Worm (Caenorhabditis elegans) whole organism, young adult: ENCODE data around the gene F28C6.5.

Experiments used
- B0035.1 ChIP-seq: sonication (generic microtip); optimal IDR thresholded peaks from 2 replicates; lab custom pipeline; 2016; ENCODE audit warnings: missing genetic modification characterization, mild to moderate bottlenecking, missing compliant biosample characterization, missing genotype, missing genetic modification reagents
- B0261.1 ChIP-seq: sonication (generic microtip); optimal IDR thresholded peaks from 2 replicates; lab custom pipeline; 2016; ENCODE audit warnings: mild to moderate bottlenecking, missing genetic modification characterization, moderate library complexity, missing compliant biosample characterization
- C06A6.2 ChIP-seq: fragments of 200-800 bp; sonication (Bioruptor generic); conservative IDR thresholded peaks from 2 replicates; pipeline ENCODE4 v1.3.6; 2022; ENCODE audit warnings: missing genetic modification characterization, missing compliant biosample characterization
- F10E7.11 ChIP-seq: sonication (generic microtip); optimal IDR thresholded peaks from 2 replicates; lab custom pipeline; 2017; ENCODE audit warnings: mild to moderate bottlenecking, missing genetic modification characterization, moderate library complexity, missing compliant biosample characterization
- F23B12.7 ChIP-seq: sonication (generic microtip); optimal IDR thresholded peaks from 2 replicates; lab custom pipeline; 2017; ENCODE audit warnings: missing genetic modification characterization, mild to moderate bottlenecking, missing compliant biosample characterization, antibody characterized with exemption, moderate library complexity; ENCODE audit not compliant: insufficient read depth
- F37B4.10 ChIP-seq: fragments of 200-800 bp; sonication (Bioruptor generic); IDR thresholded peaks from 2 replicates; pipeline ENCODE4 v1.3.6; 2022; ENCODE audit warnings: missing genetic modification characterization, missing compliant biosample characterization
- F52B5.7 ChIP-seq: sonication (generic microtip); optimal IDR thresholded peaks from 2 replicates; lab custom pipeline; 2016; ENCODE audit warnings: mild to moderate bottlenecking, missing genetic modification characterization, missing compliant biosample characterization
- F55B11.4 ChIP-seq: sonication (generic microtip); optimal IDR thresholded peaks from 2 replicates; lab custom pipeline; 2016; ENCODE audit warnings: missing compliant biosample characterization, missing genetic modification characterization, borderline replicate concordance; ENCODE audit not compliant: insufficient read depth
- Y53F4B.3 ChIP-seq: fragments of 200-800 bp; sonication (Bioruptor generic); IDR thresholded peaks from 2 replicates; pipeline ENCODE4 v1.3.6; 2022; ENCODE audit warnings: missing genetic modification reagents, missing genetic modification characterization, missing compliant biosample characterization
- Y53G8AR.9 ChIP-seq: fragments of 200-800 bp; sonication (Bioruptor generic); conservative IDR thresholded peaks from 2 replicates; pipeline ENCODE4 v1.3.6; 2022; ENCODE audit warnings: missing genetic modification reagents, missing genetic modification characterization, missing compliant biosample characterization
- ZK185.1 ChIP-seq: sonication (generic microtip); optimal IDR thresholded peaks from 2 replicates; lab custom pipeline; 2016; ENCODE audit warnings: mild to moderate bottlenecking, missing genetic modification characterization, missing compliant biosample characterization; ENCODE audit not compliant: poor library complexity, severe bottlenecking
- akir-1 ChIP-seq: fragments of 200-800 bp; sonication (Bioruptor generic); optimal IDR thresholded peaks from 2 replicates; lab custom pipeline; 2018; ENCODE audit warnings: mild to moderate bottlenecking, missing genetic modification characterization, moderate library complexity, missing compliant biosample characterization
- ama-1 ChIP-seq, 3 experiments: fragments of 150-350 bp in 1 of 3; sonication (generic microtip) in 2 of 3; optimal IDR thresholded peaks; 2 replicates each; lab custom pipeline; 2014 to 2018; ENCODE audit warnings: missing biosample characterization in 2 of 3, missing genetic modification characterization in 2 of 3, missing genetic modification reagents in 2 of 3
- atf-7 ChIP-seq: sonication (generic microtip); optimal IDR thresholded peaks from 2 replicates; lab custom pipeline; 2017; ENCODE audit warnings: mild to moderate bottlenecking, missing genetic modification characterization, missing compliant biosample characterization
- athp-1 ChIP-seq: sonication (generic microtip); optimal IDR thresholded peaks from 2 replicates; lab custom pipeline; 2017; ENCODE audit warnings: mild to moderate bottlenecking, missing genetic modification characterization, missing compliant biosample characterization
- bed-2 ChIP-seq: fragments of 200-800 bp; sonication (Bioruptor generic); IDR thresholded peaks from 2 replicates; pipeline ENCODE4 v1.3.6; 2022; ENCODE audit warnings: missing genetic modification reagents, missing genetic modification characterization, missing compliant biosample characterization
- ceh-79 ChIP-seq: sonication (generic microtip); optimal IDR thresholded peaks from 2 replicates; lab custom pipeline; 2017; ENCODE audit warnings: mild to moderate bottlenecking, missing genetic modification characterization, missing compliant biosample characterization
- die-1 ChIP-seq: sonication (generic microtip); optimal IDR thresholded peaks from 2 replicates; lab custom pipeline; 2016; ENCODE audit warnings: missing genotype, mild to moderate bottlenecking, missing genetic modification characterization, missing compliant biosample characterization
- hmg-20 ChIP-seq: fragments of 200-800 bp; sonication (Bioruptor generic); IDR thresholded peaks from 2 replicates; pipeline ENCODE4 v1.3.6; 2022; ENCODE audit warnings: missing genetic modification reagents, missing genetic modification characterization, missing compliant biosample characterization
- hsf-1 ChIP-seq: fragments of 200-800 bp; sonication (Bioruptor generic); IDR thresholded peaks from 2 replicates; pipeline ENCODE4 v1.3.6; 2022; ENCODE audit warnings: missing genetic modification reagents, missing genetic modification characterization, missing compliant biosample characterization
- lag-1 ChIP-seq: fragments of 200-800 bp; sonication (Bioruptor generic); IDR thresholded peaks from 2 replicates; pipeline ENCODE4 v1.3.6; 2022; ENCODE audit warnings: missing genetic modification reagents, missing genetic modification characterization, missing compliant biosample characterization
- lin-26 ChIP-seq: fragments of 200-800 bp; sonication (Bioruptor generic); IDR thresholded peaks from 2 replicates; pipeline ENCODE4 v1.3.6; 2022; ENCODE audit warnings: missing genetic modification reagents, missing genetic modification characterization, missing compliant biosample characterization
- lsl-1 ChIP-seq: fragments of 200-800 bp; sonication (Bioruptor generic); optimal IDR thresholded peaks from 2 replicates; lab custom pipeline; 2018; ENCODE audit warnings: mild to moderate bottlenecking, missing genetic modification characterization, moderate library complexity, missing compliant biosample characterization
- lsy-27 ChIP-seq: sonication (generic microtip); optimal IDR thresholded peaks from 2 replicates; lab custom pipeline; 2017; ENCODE audit warnings: missing genetic modification characterization, mild to moderate bottlenecking, missing compliant biosample characterization, antibody characterized with exemption, missing genotype, borderline replicate concordance; ENCODE audit not compliant: insufficient read depth
- madf-6 ChIP-seq: fragments of 200-800 bp; sonication (Bioruptor generic); IDR thresholded peaks from 2 replicates; pipeline ENCODE4 v1.3.6; 2022; ENCODE audit warnings: missing genetic modification reagents, missing genetic modification characterization, missing compliant biosample characterization
- madf-8 ChIP-seq: fragments of 200-800 bp; sonication (Bioruptor generic); conservative IDR thresholded peaks from 2 replicates; pipeline ENCODE4 v1.3.6; 2022; ENCODE audit warnings: missing genetic modification reagents, missing genetic modification characterization, missing compliant biosample characterization
- mcd-1 ChIP-seq: fragments of 200-800 bp; sonication (Bioruptor generic); IDR thresholded peaks from 2 replicates; pipeline ENCODE4 v1.3.6; 2022; ENCODE audit warnings: missing genetic modification reagents, missing genetic modification characterization, missing compliant biosample characterization
- nfyb-1 ChIP-seq: fragments of 200-800 bp; sonication (Bioruptor generic); IDR thresholded peaks from 2 replicates; pipeline ENCODE4 v1.3.6; 2022; ENCODE audit warnings: missing genetic modification reagents, missing genetic modification characterization, missing compliant biosample characterization
- pbrm-1 ChIP-seq: fragments of 200-800 bp; sonication (Bioruptor generic); IDR thresholded peaks from 2 replicates; pipeline ENCODE4 v1.3.6; 2022; ENCODE audit warnings: missing genetic modification reagents, missing genetic modification characterization, missing compliant biosample characterization
- sdz-38 ChIP-seq: sonication (generic microtip); optimal IDR thresholded peaks from 2 replicates; lab custom pipeline; 2016; ENCODE audit warnings: missing genotype, missing genetic modification characterization, missing compliant biosample characterization
- snpc-4 ChIP-seq, 5 experiments: fragments of 150-350 bp in 1 of 5; sonication (generic microtip) in 4 of 5; optimal IDR thresholded peaks; 2 replicates each; lab custom pipeline; 2014 to 2018; ENCODE audit warnings: missing genetic modification characterization in 5 of 5, missing biosample characterization in 3 of 5, antibody characterized with exemption in 2 of 5, mild to moderate bottlenecking in 2 of 5, missing compliant biosample characterization in 2 of 5, missing genotype in 2 of 5, moderate library complexity in 2 of 5, missing genetic modification reagents in 1 of 5
- tbp1 ChIP-seq: fragments of 200-800 bp; sonication (Bioruptor generic); optimal IDR thresholded peaks from 2 replicates; lab custom pipeline; 2018; ENCODE audit warnings: mild to moderate bottlenecking, missing genetic modification characterization, missing compliant biosample characterization
- tbx-9 ChIP-seq: sonication (generic microtip); optimal IDR thresholded peaks from 2 replicates; lab custom pipeline; 2016; ENCODE audit warnings: borderline replicate concordance, missing genetic modification characterization, inconsistent platforms, missing compliant biosample characterization
- zim-3 ChIP-seq: sonication (generic microtip); optimal IDR thresholded peaks from 2 replicates; lab custom pipeline; 2017; ENCODE audit warnings: mild to moderate bottlenecking, missing genetic modification characterization, moderate library complexity, missing compliant biosample characterization

The F28C6.5 gene

ce11 chrII:8610585-8610984 is 11.3 kb downstream of the F28C6.5 start:
- no peak for TF ChIP-seq Y53G8AR.9 (GFP tag; lab: Robert Waterston, UW)
- TF ChIP-seq nfyb-1 (GFP tag; lab: Robert Waterston, UW) = no peak
- TF ChIP-seq madf-8 (GFP tag; lab: Robert Waterston, UW) = no peak
- no peak for TF ChIP-seq pbrm-1 (GFP tag; lab: Robert Waterston, UW)
- no peak for TF ChIP-seq F55B11.4
- TF ChIP-seq lag-1 (GFP tag; lab: Robert Waterston, UW) = no peak
- no peak for TF ChIP-seq C06A6.2 (GFP tag; lab: Robert Waterston, UW)
- TF ChIP-seq hmg-20 (GFP tag; lab: Robert Waterston, UW) = no peak
- no peak for TF ChIP-seq F10E7.11
- no peak for TF ChIP-seq F52B5.7

ce11 chrII:8611330-8611729 is 12.0 kb downstream of the F28C6.5 start:
- no peak for TF ChIP-seq snpc-4 (GFP tag; optimal IDR thresholded peaks at IDR 0.05; lab: Kevin White, UChicago)
- no peak for TF ChIP-seq snpc-4 (tag; optimal IDR thresholded peaks at IDR 0.05; lab: Kevin White, UChicago)
- no peak for TF ChIP-seq lsl-1 (GFP tag; lab: Kevin White, UChicago)
- TF ChIP-seq hsf-1 (GFP tag; lab: Robert Waterston, UW) = no peak
- TF ChIP-seq die-1 (tag; lab: Kevin White, UChicago) = no peak
- no peak for TF ChIP-seq ZK185.1 (tag; lab: Kevin White, UChicago)
- no peak for TF ChIP-seq bed-2
- TF ChIP-seq pbrm-1 (GFP tag; lab: Robert Waterston, UW) = no peak
- TF ChIP-seq tbx-9 (tag; lab: Kevin White, UChicago) = no peak
- TF ChIP-seq akir-1 (GFP tag; lab: Kevin White, UChicago) = no peak
- TF ChIP-seq lsy-27 (tag; lab: Kevin White, UChicago) = no peak
- no peak for TF ChIP-seq lin-26
- no peak for TF ChIP-seq zim-3 (tag; lab: Kevin White, UChicago)
- TF ChIP-seq ceh-79 = no peak
- TF ChIP-seq F23B12.7 (tag; lab: Kevin White, UChicago) = no peak
- TF ChIP-seq B0035.1 (tag; lab: Kevin White, UChicago) = no peak
- TF ChIP-seq B0261.1 (tag; lab: Kevin White, UChicago) = no peak
- no peak for TF ChIP-seq Y53F4B.3 (GFP tag; lab: Robert Waterston, UW)
- TF ChIP-seq tbp1 (GFP tag; lab: Kevin White, UChicago) = no peak

- TF ChIP-seq athp-1 (tag; lab: Kevin White, UChicago) (no peak), atf-7 (tag; lab: Kevin White, UChicago) (no peak), ama-1 (optimal IDR thresholded peaks at IDR 0.05; lab: Kevin White, UChicago) (no peak), ama-1 (GFP tag; optimal IDR thresholded peaks at IDR 0.05; lab: Kevin White, UChicago) (no peak), sdz-38 (tag; lab: Kevin White, UChicago) (no peak), madf-6 (GFP tag; lab: Robert Waterston, UW) (no peak), zim-3 (tag; lab: Kevin White, UChicago) (no peak), F37B4.10 (GFP tag; lab: Robert Waterston, UW) (no peak), mcd-1 (GFP tag; lab: Robert Waterston, UW) (no peak)
- TF ChIP-seq, all 124 proteins: peak for 0
Measured at ce11 chrII:8612470-8612869, 13.2 kb downstream of the F28C6.5 start, which contains the start of gene T22C8.1. Gene T22C8.1 (plus strand): TSS chrII:8612770.
